Worm (Caenorhabditis elegans) whole organism, L4 larva: ENCODE measurements around the gene F22E12.1.

ENCODE experiments used
- F37D6.2 ChIP-seq: sonication (generic microtip); optimal IDR thresholded peaks from 2 replicates; lab custom pipeline; 2016; ENCODE audit warnings: mild to moderate bottlenecking, missing genetic modification characterization, missing compliant biosample characterization
- F49E8.2 ChIP-seq: sonication (generic microtip); optimal IDR thresholded peaks from 2 replicates; lab custom pipeline; 2016; ENCODE audit warnings: missing compliant biosample characterization, mild to moderate bottlenecking, missing genetic modification characterization, borderline replicate concordance
- R02D3.7 ChIP-seq: fragments of 150-350 bp; sonication (generic microtip); optimal IDR thresholded peaks from 3 replicates; lab custom pipeline; 2014; ENCODE audit warnings: missing biosample characterization, missing genetic modification characterization
- T20F7.1 ChIP-seq: fragments of 200-800 bp; sonication (Bioruptor generic); optimal IDR thresholded peaks from 2 replicates; lab custom pipeline; 2018; ENCODE audit warnings: mild to moderate bottlenecking, missing genetic modification characterization, missing compliant biosample characterization
- T26A8.4 ChIP-seq: fragments of 200-800 bp; sonication (Bioruptor generic); IDR thresholded peaks from 2 replicates; pipeline ENCODE4 v1.3.6; 2022; ENCODE audit warnings: missing genetic modification characterization, missing compliant biosample characterization
- Y48G9A.11 ChIP-seq: fragments of 200-800 bp; sonication (Bioruptor generic); IDR thresholded peaks from 2 replicates; pipeline ENCODE4 v1.3.6; 2022; ENCODE audit warnings: missing genetic modification reagents, missing genetic modification characterization, missing compliant biosample characterization
- Y5F2A.4 ChIP-seq: fragments of 200-800 bp; sonication (Bioruptor generic); optimal IDR thresholded peaks from 2 replicates; lab custom pipeline; 2018; ENCODE audit warnings: mild to moderate bottlenecking, missing genetic modification characterization, missing compliant biosample characterization
- Y75B8A.6 ChIP-seq: fragments of 200-800 bp; sonication (Bioruptor generic); IDR thresholded peaks from 2 replicates; pipeline ENCODE4 v1.3.6; 2022; ENCODE audit warnings: missing genetic modification reagents, missing genetic modification characterization, missing compliant biosample characterization
- ZK337.2 ChIP-seq: fragments of 200-800 bp; sonication (Bioruptor generic); IDR thresholded peaks from 2 replicates; pipeline ENCODE4 v1.3.6; 2022; ENCODE audit warnings: missing genetic modification reagents, missing genetic modification characterization, missing compliant biosample characterization
- aha-1 ChIP-seq: fragments of 150-350 bp; peaks from one replicate; lab custom pipeline; 2014; ENCODE audit warnings: missing biosample characterization, missing genetic modification characterization
- ceh-20 ChIP-seq: fragments of 200-800 bp; sonication (Bioruptor generic); IDR thresholded peaks from 2 replicates; pipeline ENCODE4 v1.3.6; 2022; ENCODE audit warnings: missing genetic modification reagents, missing genetic modification characterization, missing compliant biosample characterization
- ceh-32 ChIP-seq: sonication (generic microtip); optimal IDR thresholded peaks from 2 replicates; lab custom pipeline; 2016; ENCODE audit warnings: mild to moderate bottlenecking, missing genetic modification characterization, missing compliant biosample characterization; ENCODE audit not compliant: poor library complexity
- ceh-44 ChIP-seq: fragments of 200-800 bp; sonication (Bioruptor generic); IDR thresholded peaks from 2 replicates; pipeline ENCODE4 v1.3.6; 2022; ENCODE audit warnings: missing genetic modification reagents, missing genetic modification characterization, missing compliant biosample characterization
- ctbp-1 ChIP-seq: fragments of 200-800 bp; sonication (Bioruptor generic); IDR thresholded peaks from 2 replicates; pipeline ENCODE4 v1.3.6; 2022; ENCODE audit warnings: missing genetic modification reagents, missing genetic modification characterization, missing compliant biosample characterization
- daf-12 ChIP-seq: fragments of 150-350 bp; optimal IDR thresholded peaks from 2 replicates; lab custom pipeline; 2014; ENCODE audit warnings: missing biosample characterization, missing genetic modification reagents, missing genetic modification characterization
- daf-8 ChIP-seq: fragments of 200-800 bp; sonication (Bioruptor generic); IDR thresholded peaks from 2 replicates; pipeline ENCODE4 v1.3.6; 2022; ENCODE audit warnings: missing genetic modification characterization, missing compliant biosample characterization
- dmd-6 ChIP-seq: fragments of 200-800 bp; sonication (Bioruptor generic); IDR thresholded peaks from 2 replicates; pipeline ENCODE4 v1.3.6; 2022; ENCODE audit warnings: missing genetic modification reagents, missing genetic modification characterization, missing compliant biosample characterization
- dmd-8 ChIP-seq: fragments of 200-800 bp; sonication (Bioruptor generic); IDR thresholded peaks from 2 replicates; pipeline ENCODE4 v1.3.6; 2022; ENCODE audit warnings: missing genetic modification characterization, missing compliant biosample characterization
- duxl-1 ChIP-seq: sonication (generic microtip); optimal IDR thresholded peaks from 2 replicates; lab custom pipeline; 2016; ENCODE audit warnings: mild to moderate bottlenecking, missing genetic modification characterization, moderate library complexity, missing compliant biosample characterization; ENCODE audit not compliant: poor library complexity
- egl-27 ChIP-seq: sonication (generic microtip); optimal IDR thresholded peaks from 3 replicates; lab custom pipeline; 2017; ENCODE audit warnings: missing biosample characterization, missing genetic modification reagents, missing genetic modification characterization
- gei-8 ChIP-seq: fragments of 200-800 bp; sonication (Bioruptor generic); optimal IDR thresholded peaks from 2 replicates; lab custom pipeline; 2018; ENCODE audit warnings: mild to moderate bottlenecking, missing genetic modification characterization, missing compliant biosample characterization
- hif-1 ChIP-seq, 2 experiments: sonication (generic microtip); optimal IDR thresholded peaks; 2 replicates each; lab custom pipeline; 2016 to 2017; ENCODE audit warnings: missing compliant biosample characterization in 2 of 2, missing genetic modification characterization in 2 of 2, missing genetic modification reagents in 2 of 2, missing genotype in 2 of 2, mild to moderate bottlenecking in 1 of 2
- lim-7 ChIP-seq: fragments of 200-800 bp; sonication (Bioruptor generic); IDR thresholded peaks from 2 replicates; pipeline ENCODE4 v1.3.6; 2022; ENCODE audit warnings: missing genetic modification characterization, missing compliant biosample characterization
- mdl-1 ChIP-seq, 2 experiments: fragments of 150-350 bp in 1 of 2; sonication (generic microtip) in 1 of 2; optimal IDR thresholded peaks; 2 replicates each; lab custom pipeline; 2014 to 2017; ENCODE audit warnings: missing biosample characterization in 2 of 2, missing genetic modification characterization in 2 of 2
- mdt-29 ChIP-seq: fragments of 200-800 bp; sonication (Bioruptor generic); IDR thresholded peaks from 2 replicates; pipeline ENCODE4 v1.3.6; 2022; ENCODE audit warnings: missing genetic modification reagents, missing genetic modification characterization, missing compliant biosample characterization
- mep-1 ChIP-seq: fragments of 150-350 bp; sonication (generic microtip); optimal IDR thresholded peaks from 3 replicates; lab custom pipeline; 2014; ENCODE audit warnings: missing biosample characterization, missing genetic modification characterization
- mes-2 ChIP-seq: sonication (generic microtip); optimal IDR thresholded peaks from 2 replicates; lab custom pipeline; 2016; ENCODE audit warnings: missing genotype, mild to moderate bottlenecking, missing genetic modification characterization, missing compliant biosample characterization; ENCODE audit not compliant: poor library complexity, severe bottlenecking
- mxl-2 ChIP-seq: fragments of 200-800 bp; sonication (Bioruptor generic); conservative IDR thresholded peaks from 2 replicates; pipeline ENCODE4 v1.3.6; 2022; ENCODE audit warnings: missing genetic modification reagents, missing genetic modification characterization, missing compliant biosample characterization
- nhr-11 ChIP-seq: fragments of 150-350 bp; optimal IDR thresholded peaks from 2 replicates; lab custom pipeline; 2014; ENCODE audit warnings: missing biosample characterization, missing genetic modification characterization
- nhr-111 ChIP-seq: fragments of 200-800 bp; sonication (Bioruptor generic); optimal IDR thresholded peaks from 2 replicates; lab custom pipeline; 2018; ENCODE audit warnings: mild to moderate bottlenecking, missing genetic modification characterization, missing compliant biosample characterization
- nhr-25 ChIP-seq: sonication (generic microtip); optimal IDR thresholded peaks from 2 replicates; lab custom pipeline; 2017; ENCODE audit warnings: missing genetic modification characterization, mild to moderate bottlenecking, missing compliant biosample characterization, antibody characterized with exemption, moderate library complexity, borderline replicate concordance; ENCODE audit not compliant: insufficient read depth
- nhr-77 ChIP-seq: fragments of 150-350 bp; optimal IDR thresholded peaks from 2 replicates; lab custom pipeline; 2014; ENCODE audit warnings: missing biosample characterization, missing genetic modification characterization
- sdz-12 ChIP-seq: fragments of 200-800 bp; sonication (Bioruptor generic); optimal IDR thresholded peaks from 2 replicates; lab custom pipeline; 2018; ENCODE audit warnings: mild to moderate bottlenecking, missing genetic modification characterization, missing compliant biosample characterization
- spr-1 ChIP-seq: sonication (generic microtip); optimal IDR thresholded peaks from 2 replicates; lab custom pipeline; 2016; ENCODE audit warnings: mild to moderate bottlenecking, missing genetic modification characterization, missing compliant biosample characterization
- spr-3 ChIP-seq: fragments of 200-800 bp; sonication (Bioruptor generic); optimal IDR thresholded peaks from 2 replicates; lab custom pipeline; 2018; ENCODE audit warnings: mild to moderate bottlenecking, missing genetic modification characterization, missing compliant biosample characterization
- tra-1 ChIP-seq: fragments of 200-800 bp; sonication (Bioruptor generic); IDR thresholded peaks from 2 replicates; pipeline ENCODE4 v1.3.6; 2022; ENCODE audit warnings: missing genetic modification reagents, missing genetic modification characterization, missing compliant biosample characterization
- zag-1 ChIP-seq: fragments of 150-350 bp; optimal IDR thresholded peaks from 2 replicates; lab custom pipeline; 2014; ENCODE audit warnings: missing biosample characterization, missing genetic modification characterization
- zip-11 ChIP-seq: fragments of 200-800 bp; sonication (Bioruptor generic); IDR thresholded peaks from 2 replicates; pipeline ENCODE4 v1.3.6; 2022; ENCODE audit warnings: missing genetic modification characterization, missing compliant biosample characterization

The F22E12.1 gene

DNA sequence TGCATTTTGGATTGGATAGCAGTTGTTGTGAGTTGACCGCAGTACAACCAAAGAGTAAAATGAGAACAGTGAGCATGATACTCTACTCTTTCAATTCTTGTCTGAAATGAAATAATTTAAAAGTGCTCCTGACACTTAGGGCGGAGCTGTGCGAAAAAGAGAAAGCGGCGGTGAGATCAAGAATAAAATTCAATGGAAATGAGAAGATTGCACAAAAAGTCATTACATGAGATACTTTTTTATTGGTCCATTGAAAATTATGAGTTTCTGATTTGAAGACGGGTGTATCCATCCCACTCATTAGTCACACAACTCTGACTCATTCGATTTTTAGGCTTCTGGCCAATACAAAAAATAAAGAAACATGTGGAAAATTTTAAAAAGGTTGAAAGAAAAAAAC lies at the start of gene F22E12.1:
TSS of gene F22E12.1 (minus strand) at position 101 of the 400 bp plus-strand sequence.
- TF ChIP-seq gei-8: no peak
- no peak for TF ChIP-seq tra-1
- TF ChIP-seq aha-1 (tag; lab: Kevin White, UChicago): no peak
- TF ChIP-seq mdt-29 (GFP tag; lab: Robert Waterston, UW): no peak
- no peak for TF ChIP-seq egl-27 (tag; lab: Kevin White, UChicago)
- TF ChIP-seq sdz-12 (GFP tag; lab: Kevin White, UChicago): no peak
- no peak for TF ChIP-seq nhr-111 (GFP tag; lab: Kevin White, UChicago)
- TF ChIP-seq mes-2 (tag; lab: Kevin White, UChicago): no peak
- TF ChIP-seq spr-3 (GFP tag; lab: Kevin White, UChicago): no peak
- TF ChIP-seq lim-7 (GFP tag; lab: Robert Waterston, UW): no peak
- no peak for TF ChIP-seq daf-12 (tag; lab: Kevin White, UChicago)
- TF ChIP-seq F49E8.2 (tag; lab: Kevin White, UChicago): no peak
- TF ChIP-seq R02D3.7 (tag; lab: Kevin White, UChicago): no peak
- TF ChIP-seq zip-11 (GFP tag; lab: Robert Waterston, UW): no peak
- TF ChIP-seq duxl-1 (tag; lab: Kevin White, UChicago): no peak
- no peak for TF ChIP-seq nhr-11
- no peak for TF ChIP-seq hif-1 (tag; optimal IDR thresholded peaks at IDR 0.05; lab: Kevin White, UChicago)
- TF ChIP-seq Y75B8A.6 (GFP tag; lab: Robert Waterston, UW): no peak
- no peak for TF ChIP-seq mep-1 (tag; lab: Kevin White, UChicago)
- no peak for TF ChIP-seq dmd-8 (GFP tag; lab: Robert Waterston, UW)
- TF ChIP-seq, all 104 proteins: peak for 0

DNA sequence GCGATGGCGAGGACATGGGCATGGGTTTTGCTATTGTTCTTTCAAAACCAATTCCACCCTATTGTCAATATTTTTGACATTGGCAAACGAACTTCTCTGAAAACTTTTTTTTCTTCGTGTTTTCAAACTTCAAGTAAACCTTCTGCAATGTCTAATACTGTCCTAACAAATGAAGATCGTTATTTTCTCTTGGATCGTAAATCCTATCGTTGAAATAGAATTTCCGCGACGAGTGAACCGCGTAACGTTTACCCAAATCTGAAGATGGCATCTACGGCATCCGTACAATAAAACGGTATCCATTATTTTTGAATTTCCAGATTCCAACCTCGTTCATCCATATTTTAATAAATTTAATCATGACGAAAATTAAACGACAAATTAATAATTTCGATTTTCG lies 48.4 kb upstream of the F22E12.1 start, which contains the start of gene C35A5.5:
TSS of gene C35A5.5 (plus strand) at position 301 of the 400 bp plus-strand sequence.
- no peak for TF ChIP-seq ceh-44 (GFP tag; lab: Robert Waterston, UW)
- TF ChIP-seq mxl-2 (GFP tag; lab: Robert Waterston, UW): no peak
- TF ChIP-seq egl-27 (tag; lab: Kevin White, UChicago): no peak
- TF ChIP-seq duxl-1 (tag; lab: Kevin White, UChicago): no peak
- no peak for TF ChIP-seq spr-1
- no peak for TF ChIP-seq mdl-1 (tag; optimal IDR thresholded peaks at IDR 0.05; lab: Kevin White, UChicago)
- no peak for TF ChIP-seq daf-8 (GFP tag; lab: Robert Waterston, UW)
- no peak for TF ChIP-seq Y48G9A.11 (GFP tag; lab: Robert Waterston, UW)
- no peak for TF ChIP-seq dmd-6 (GFP tag; lab: Robert Waterston, UW)
- no peak for TF ChIP-seq ZK337.2 (GFP tag; lab: Robert Waterston, UW)
- TF ChIP-seq nhr-77 (tag; lab: Kevin White, UChicago): no peak
- no peak for TF ChIP-seq T26A8.4 (GFP tag; lab: Robert Waterston, UW)
- TF ChIP-seq F37D6.2: no peak
- TF ChIP-seq Y5F2A.4 (GFP tag; lab: Kevin White, UChicago): no peak
- no peak for TF ChIP-seq T20F7.1

DNA sequence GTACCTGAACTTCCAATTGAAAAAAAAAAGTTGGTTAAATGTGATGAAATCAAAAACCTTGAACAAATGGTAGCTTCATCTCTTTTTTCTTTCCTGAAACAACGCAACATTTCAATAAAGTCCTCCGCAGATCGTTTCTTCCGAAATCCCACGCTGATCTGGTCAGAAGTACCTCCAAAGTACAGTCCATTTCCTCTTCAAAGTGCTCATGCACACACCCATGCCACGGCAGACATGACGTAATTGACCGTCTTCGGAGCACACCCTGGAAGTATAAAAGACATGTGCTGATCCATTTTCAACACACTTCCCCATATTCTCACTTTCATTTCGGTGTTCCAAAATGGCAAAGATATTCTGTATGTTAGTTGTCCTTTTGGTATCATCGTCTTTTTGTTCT lies 46.7 kb upstream of the F22E12.1 start, which contains the start of gene C35A5.10:
TSS of gene C35A5.10 (plus strand) at position 301 of the 400 bp plus-strand sequence.
- no peak for TF ChIP-seq T20F7.1
- no peak for TF ChIP-seq nhr-25 (tag; lab: Kevin White, UChicago)
- TF ChIP-seq aha-1 (tag; lab: Kevin White, UChicago): no peak
- TF ChIP-seq ZK337.2 (GFP tag; lab: Robert Waterston, UW): no peak
- TF ChIP-seq ceh-20 (GFP tag; lab: Robert Waterston, UW): no peak
- TF ChIP-seq ceh-32 (tag; lab: Kevin White, UChicago): no peak
- no peak for TF ChIP-seq zag-1 (tag; lab: Kevin White, UChicago)
- no peak for TF ChIP-seq ctbp-1 (GFP tag; lab: Robert Waterston, UW)
